Fruit fly (Drosophila melanogaster) whole organism, embryonic: ENCODE results near the gene CG43347.
"Not testable (repeated sequence)": the region's sequence is repeated elsewhere in the genome, so short reads cannot be mapped to it uniquely, and the experiment has no call there.

ENCODE experiments used
- Ada2b ChIP-seq: fragments of 200-800 bp; sonication (Bioruptor generic); IDR thresholded peaks from 2 replicates; pipeline ENCODE4 v1.3.6; 2022; ENCODE audit warnings: missing biosample characterization, missing genetic modification characterization
- Blimp-1 ChIP-seq: fragments of 200-800 bp; sonication (Bioruptor generic); optimal IDR thresholded peaks from 3 replicates; lab custom pipeline; 2018; ENCODE audit warnings: missing biosample characterization, missing genetic modification characterization, mild to moderate bottlenecking, moderate library complexity, missing genetic modification reagents
- CG10462 ChIP-seq: fragments of 200-800 bp; sonication (Bioruptor generic); optimal IDR thresholded peaks from 2 replicates; lab custom pipeline; 2016; ENCODE audit warnings: missing biosample characterization, missing genetic modification characterization
- CG10979 ChIP-seq: fragments of 200-800 bp; sonication (Bioruptor generic); optimal IDR thresholded peaks from 2 replicates; lab custom pipeline; 2018; ENCODE audit warnings: missing biosample characterization, mild to moderate bottlenecking, missing genetic modification characterization, moderate library complexity
- CG11085 ChIP-seq: fragments of 200-800 bp; sonication (Bioruptor generic); IDR thresholded peaks from 2 replicates; pipeline ENCODE4 v1.3.6; 2022; ENCODE audit warnings: missing biosample characterization, missing genetic modification characterization
- CG12659 ChIP-seq: fragments of 200-800 bp; sonication (Bioruptor generic); optimal IDR thresholded peaks from 3 replicates; lab custom pipeline; 2017; ENCODE audit warnings: mild to moderate bottlenecking, missing biosample characterization, missing genetic modification reagents, missing genetic modification characterization
- CG15696 ChIP-seq: fragments of 200-800 bp; sonication (Bioruptor generic); optimal IDR thresholded peaks from 2 replicates; lab custom pipeline; 2019; ENCODE audit warnings: missing biosample characterization, mild to moderate bottlenecking, missing genetic modification characterization, moderate library complexity
- CG18011 ChIP-seq: fragments of 200-800 bp; sonication (Bioruptor generic); optimal IDR thresholded peaks from 2 replicates; lab custom pipeline; 2017; ENCODE audit warnings: missing biosample characterization, missing genetic modification characterization, mild to moderate bottlenecking, moderate library complexity, missing genotype
- CG1832 ChIP-seq: fragments of 200-800 bp; sonication (Bioruptor generic); optimal IDR thresholded peaks from 2 replicates; lab custom pipeline; 2017; ENCODE audit warnings: missing biosample characterization, mild to moderate bottlenecking, missing genetic modification characterization, inconsistent platforms
- CG2712 ChIP-seq: fragments of 200-800 bp; optimal IDR thresholded peaks from 3 replicates; lab custom pipeline; 2019; ENCODE audit warnings: missing biosample characterization, mild to moderate bottlenecking, missing genetic modification characterization, moderate library complexity
- CG2889 ChIP-seq: fragments of 200-800 bp; sonication (Bioruptor generic); IDR thresholded peaks from 3 replicates; pipeline ENCODE4 v1.3.6; 2022; ENCODE audit warnings: missing biosample characterization, missing genetic modification characterization
- CG4404 ChIP-seq: fragments of 200-800 bp; sonication (Bioruptor generic); IDR thresholded peaks from 2 replicates; pipeline ENCODE4 v1.3.6; 2022; ENCODE audit warnings: missing biosample characterization, missing genetic modification characterization
- CG7839 ChIP-seq: fragments of 200-800 bp; sonication (Bioruptor generic); optimal IDR thresholded peaks from 3 replicates; lab custom pipeline; 2018; ENCODE audit warnings: missing biosample characterization, mild to moderate bottlenecking, missing genetic modification characterization, moderate library complexity
- CG7987 ChIP-seq: fragments of 200-800 bp; sonication (Bioruptor generic); optimal IDR thresholded peaks from 2 replicates; lab custom pipeline; 2018; ENCODE audit warnings: missing biosample characterization, mild to moderate bottlenecking, missing genetic modification characterization, moderate library complexity
- CG9215 ChIP-seq: fragments of 200-800 bp; sonication (Bioruptor generic); IDR thresholded peaks from 2 replicates; pipeline ENCODE4 v1.3.6; 2022; ENCODE audit warnings: missing biosample characterization, missing genetic modification characterization
- Dfd ChIP-seq, 2 experiments: fragments of >200 bp; optimal IDR thresholded peaks; 2 replicates each; lab custom pipeline; 2017; ENCODE audit warnings: missing biosample characterization in 2 of 2, missing genetic modification characterization in 2 of 2
- HLHmδ ChIP-seq: fragments of 200-800 bp; sonication (Bioruptor generic); optimal IDR thresholded peaks from 2 replicates; lab custom pipeline; 2018; ENCODE audit warnings: missing biosample characterization, mild to moderate bottlenecking, missing genetic modification characterization, moderate library complexity
- Hr51 ChIP-seq, 2 experiments: fragments of 200-800 bp; sonication (Bioruptor generic); optimal IDR thresholded peaks; 2 replicates in 1 of 2; 3 replicates in 1 of 2; lab custom pipeline; 2016 to 2018; ENCODE audit warnings: missing biosample characterization in 2 of 2, missing genetic modification characterization in 2 of 2, mild to moderate bottlenecking in 1 of 2, moderate library complexity in 1 of 2
- NC2α ChIP-seq: fragments of 200-800 bp; sonication (Bioruptor generic); optimal IDR thresholded peaks from 2 replicates; lab custom pipeline; 2016; ENCODE audit warnings: missing biosample characterization, missing genetic modification characterization
- Sox102F ChIP-seq: fragments of 200-800 bp; sonication (Bioruptor generic); optimal IDR thresholded peaks from 2 replicates; lab custom pipeline; 2018; ENCODE audit warnings: missing biosample characterization, mild to moderate bottlenecking, missing genetic modification characterization, moderate library complexity
- Stat92E ChIP-seq, 3 experiments: fragments of >200 bp in 2 of 3; fragments of 200-800 bp in 1 of 3; sonication (Bioruptor generic) in 1 of 3; optimal IDR thresholded peaks; 2 replicates each; lab custom pipeline; 2017 to 2019; ENCODE audit warnings: missing biosample characterization in 3 of 3, missing genetic modification characterization in 3 of 3, mild to moderate bottlenecking in 1 of 3, moderate library complexity in 1 of 3
- aop ChIP-seq: fragments of 200-800 bp; sonication (Bioruptor generic); IDR thresholded peaks from 2 replicates; pipeline ENCODE4 v1.3.6; 2022; ENCODE audit warnings: missing biosample characterization, missing genetic modification characterization
- br ChIP-seq: fragments of >200 bp; optimal IDR thresholded peaks from 2 replicates; lab custom pipeline; 2017
- caup ChIP-seq: fragments of 200-800 bp; sonication (Bioruptor generic); optimal IDR thresholded peaks from 3 replicates; lab custom pipeline; 2017; ENCODE audit warnings: missing biosample characterization, mild to moderate bottlenecking, missing genetic modification characterization, moderate library complexity; ENCODE audit not compliant: severe bottlenecking
- danr ChIP-seq: fragments of 200-800 bp; sonication (Bioruptor generic); IDR thresholded peaks from 2 replicates; pipeline ENCODE4 v1.3.6; 2022; ENCODE audit warnings: missing biosample characterization, missing genetic modification characterization
- dmrt99B ChIP-seq: fragments of 200-800 bp; sonication (Bioruptor generic); optimal IDR thresholded peaks from 2 replicates; lab custom pipeline; 2018; ENCODE audit warnings: missing biosample characterization, mild to moderate bottlenecking, missing genetic modification characterization, moderate library complexity
- eve ChIP-seq, 2 experiments: fragments of >200 bp; optimal IDR thresholded peaks; 2 replicates each; lab custom pipeline; 2017; ENCODE audit warnings: missing biosample characterization in 2 of 2, missing genetic modification characterization in 2 of 2
- grau ChIP-seq: fragments of 200-800 bp; optimal IDR thresholded peaks from 3 replicates; lab custom pipeline; 2019; ENCODE audit warnings: missing biosample characterization, mild to moderate bottlenecking, missing genetic modification characterization, moderate library complexity
- jigr1 ChIP-seq: fragments of 200-800 bp; sonication (Bioruptor generic); IDR thresholded peaks from 3 replicates; pipeline ENCODE4 v1.3.6; 2022; ENCODE audit warnings: missing biosample characterization, missing genetic modification characterization
- lilli ChIP-seq: fragments of 200-800 bp; sonication (Bioruptor generic); optimal IDR thresholded peaks from 3 replicates; lab custom pipeline; 2016; ENCODE audit warnings: missing biosample characterization, missing genetic modification characterization
- mam ChIP-seq: fragments of 200-800 bp; sonication (Bioruptor generic); optimal IDR thresholded peaks from 3 replicates; lab custom pipeline; 2016; ENCODE audit warnings: missing biosample characterization, missing genetic modification characterization
- org-1 ChIP-seq: fragments of 200-800 bp; sonication (Bioruptor generic); optimal IDR thresholded peaks from 2 replicates; lab custom pipeline; 2017; ENCODE audit warnings: missing biosample characterization, missing genetic modification characterization
- pb ChIP-seq: fragments of 200-800 bp; sonication (Bioruptor generic); optimal IDR thresholded peaks from 3 replicates; lab custom pipeline; 2016; ENCODE audit warnings: missing biosample characterization, missing genetic modification characterization
- run ChIP-seq: fragments of 200-800 bp; sonication (Bioruptor generic); optimal IDR thresholded peaks from 3 replicates; lab custom pipeline; 2018; ENCODE audit warnings: missing biosample characterization, mild to moderate bottlenecking, missing genetic modification characterization
- seq ChIP-seq: fragments of 200-800 bp; sonication (Bioruptor generic); IDR thresholded peaks from 2 replicates; pipeline ENCODE4 v1.3.6; 2022; ENCODE audit warnings: missing biosample characterization, missing genetic modification characterization
- slbo ChIP-seq: fragments of 200-800 bp; sonication (Bioruptor generic); IDR thresholded peaks from 2 replicates; pipeline ENCODE4 v1.3.6; 2022; ENCODE audit warnings: missing biosample characterization, missing genetic modification characterization
- vvl ChIP-seq: fragments of 200-800 bp; sonication (Bioruptor generic); IDR thresholded peaks from 2 replicates; pipeline ENCODE4 v1.3.6; 2022; ENCODE audit warnings: missing biosample characterization, missing genetic modification characterization
- wor ChIP-seq: fragments of 200-800 bp; sonication (Bioruptor generic); IDR thresholded peaks from 2 replicates; pipeline ENCODE4 v1.3.6; 2022; ENCODE audit warnings: missing biosample characterization, missing genetic modification characterization

CG43347 gene

DNA sequence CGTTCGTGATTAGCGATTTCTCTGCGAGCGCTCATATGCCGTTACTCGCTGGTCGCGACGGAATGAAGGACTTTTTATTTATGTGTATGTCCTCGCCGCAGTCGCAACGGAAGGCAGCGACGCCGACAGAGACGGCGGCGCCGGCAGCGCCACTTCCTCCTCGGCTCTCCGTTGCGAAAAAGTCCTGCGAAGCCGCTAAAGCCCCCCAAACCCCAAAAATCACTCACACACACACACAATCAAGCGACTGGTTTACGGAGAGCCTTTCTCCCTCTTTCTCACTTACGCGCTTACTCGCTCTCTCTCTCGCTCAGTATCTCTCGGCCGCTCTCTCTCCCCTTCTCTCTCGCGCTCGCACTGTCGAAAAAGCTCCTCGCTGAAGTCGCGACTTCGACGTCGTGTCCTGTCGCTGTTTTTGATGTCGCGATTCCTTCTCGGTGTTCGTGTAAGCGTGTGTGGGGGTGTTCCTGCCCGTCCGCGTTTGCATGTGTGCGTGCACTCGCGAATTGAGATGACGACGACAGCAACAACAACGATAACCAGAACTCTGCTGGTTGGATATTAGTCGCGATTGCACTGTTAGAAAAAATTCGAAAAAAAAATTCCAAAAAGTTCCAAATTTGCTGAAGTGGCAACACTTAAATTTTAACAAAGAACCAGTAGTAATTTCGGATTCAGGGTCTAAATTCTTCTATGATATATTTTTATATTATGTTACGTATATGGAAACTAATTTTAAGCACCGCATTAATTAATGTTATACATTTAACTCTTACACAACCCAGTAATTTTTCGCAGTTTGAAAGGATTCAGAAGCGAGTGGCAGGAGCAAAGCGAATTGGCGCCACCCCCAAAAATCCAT is at the start of gene CG43347 (continued):
- TF ChIP-seq Ada2b (GFP tag; lab: Robert Waterston, UW) (peak; percentile 43; the same call in 1 of the 2 replicates), CG12659 (peak; percentile 66), caup (GFP tag; lab: Kevin White, UChicago) (peak; percentile 79), danr (no peak), Hr51 (GFP tag; optimal IDR thresholded peaks at IDR 0.05; lab: Kevin White, UChicago) (peak in 1 of 2 experiments; percentile 81), CG18011 (GFP tag; lab: Kevin White, UChicago) (peak; percentile 3), mam (GFP tag; lab: Kevin White, UChicago) (peak; percentile 10), jigr1 (GFP tag; lab: Robert Waterston, UW) (no peak), slbo (GFP tag; lab: Robert Waterston, UW) (peak; percentile 62), CG2712 (tag; lab: Kevin White, UChicago) (peak; percentile 71), seq (peak; percentile 64), Dfd (GFP tag; optimal IDR thresholded peaks at IDR 0.05; lab: Kevin White, UChicago) (no peak), dmrt99B (tag; lab: Kevin White, UChicago) (peak; percentile 80), run (tag; lab: Kevin White, UChicago) (peak; percentile 27), Stat92E (GFP tag; optimal IDR thresholded peaks at IDR 0.05; lab: Kevin White, UChicago) (no peak), Sox102F (GFP tag; lab: Kevin White, UChicago) (peak; percentile 75), HLHmδ (GFP tag; lab: Kevin White, UChicago) (no peak), CG10462 (GFP tag; lab: Kevin White, UChicago) (no peak), CG7839 (tag; lab: Kevin White, UChicago) (peak; percentile 81), CG1832 (GFP tag; lab: Kevin White, UChicago) (peak; percentile 75)

DNA sequence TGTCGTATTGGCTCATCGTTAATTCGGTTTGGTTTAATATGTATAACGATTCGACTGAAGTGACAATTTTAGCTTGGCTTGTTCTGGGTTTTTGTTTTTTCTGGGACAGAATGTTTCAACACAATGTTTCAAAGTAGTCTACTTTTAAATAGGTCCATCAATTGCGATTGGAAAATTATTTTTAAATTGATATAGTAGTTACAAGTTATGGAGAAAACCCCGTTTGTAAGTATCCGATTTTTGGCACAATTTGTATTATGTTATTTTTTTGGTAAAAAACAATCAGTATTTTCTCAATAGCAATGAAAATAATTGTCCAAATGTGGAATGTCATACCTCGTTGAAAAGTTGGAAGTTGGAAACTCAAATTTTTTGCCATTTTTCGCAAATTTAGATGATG is 41.8 kb upstream of the CG43347 start, which contains the start of gene Rab9E:
Gene Rab9E (minus strand): TSS at position 101 of the 400 bp plus-strand sequence.
- not testable (repeated sequence) for TF ChIP-seq CG10979; lilli (GFP tag; lab: Kevin White, UChicago); CG2889 (GFP tag; lab: Robert Waterston, UW)

DNA sequence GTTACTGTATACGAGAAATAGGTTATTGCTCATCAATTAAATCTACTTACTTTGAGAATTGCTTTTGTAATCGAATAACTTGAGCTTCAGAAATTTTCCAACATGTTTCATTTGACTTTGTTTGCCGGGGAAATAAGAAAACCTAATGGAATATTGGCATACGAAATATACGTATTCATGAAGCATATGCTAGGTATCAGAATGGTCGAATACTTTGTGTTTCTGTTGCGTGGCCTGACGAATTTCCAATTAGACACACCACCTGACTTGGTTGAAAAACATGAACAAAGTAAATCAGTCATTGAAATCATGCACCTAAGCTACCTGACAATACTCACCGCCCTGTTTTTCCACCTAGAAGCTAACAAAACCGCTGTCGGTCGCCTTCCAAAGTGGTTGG is 37.4 kb upstream of the CG43347 start, which contains the start of gene CG2111:
Gene CG2111 (plus strand): TSS at position 301 of the 400 bp plus-strand sequence.
- TF ChIP-seq eve (GFP tag; optimal IDR thresholded peaks at IDR 0.05; lab: Kevin White, UChicago) (no peak), aop (no peak), org-1 (GFP tag; lab: Kevin White, UChicago) (no peak), CG11085 (GFP tag; lab: Robert Waterston, UW) (no peak), Blimp-1 (no peak), vvl (GFP tag; lab: Robert Waterston, UW) (no peak), pb (no peak), CG15696 (tag; lab: Kevin White, UChicago) (no peak), CG4404 (GFP tag; lab: Robert Waterston, UW) (no peak), grau (no peak), wor (GFP tag; lab: Robert Waterston, UW) (no peak), CG7839 (tag; lab: Kevin White, UChicago) (no peak), CG9215 (no peak), NC2α (GFP tag; lab: Kevin White, UChicago) (no peak), CG7987 (GFP tag; lab: Kevin White, UChicago) (no peak), br (lab: Kevin White, UChicago) (no peak)
